Worm (Caenorhabditis elegans): ENCODE data around the gene hpo-9.

The hpo-9 gene

DNA sequence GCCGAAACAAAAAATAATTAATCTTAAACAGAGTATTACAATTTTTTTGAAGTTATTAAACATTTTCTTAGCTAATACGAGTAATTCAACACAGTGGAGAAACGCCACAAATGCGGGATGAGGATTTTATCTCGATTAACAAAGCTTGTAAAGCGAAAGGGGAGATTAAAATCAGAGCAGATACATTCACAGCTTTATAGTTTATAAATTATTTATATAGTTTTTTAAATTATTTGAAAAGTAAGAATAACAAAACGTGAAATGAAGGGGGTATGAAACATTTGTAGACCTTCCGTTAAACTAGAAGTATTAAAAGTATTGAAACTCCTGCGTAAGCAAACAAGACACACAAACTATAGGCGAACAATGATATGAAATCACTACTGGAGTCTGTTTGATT, 18.2 kb upstream of the hpo-9 start, which contains the start of gene C05C8.8:
C05C8.8 (minus strand) TSS at position 101 of the 400 bp plus-strand sequence.
- TF ChIP-seq unc-62 (GFP tag; optimal IDR thresholded peaks at IDR 0.05), result no peak
- TF ChIP-seq F13H6.1 (tag; optimal IDR thresholded peaks at IDR 0.05), result no peak
- TF ChIP-seq ztf-1 (GFP tag; conservative IDR thresholded peaks at IDR 0.05), result no peak
- TF ChIP-seq nhr-12 (tag; optimal IDR thresholded peaks at IDR 0.05), result no peak
- no peak for TF ChIP-seq elt-3 (tag; optimal IDR thresholded peaks at IDR 0.05)
- TF ChIP-seq ZK546.5 (tag; optimal IDR thresholded peaks at IDR 0.05), result no peak
- TF ChIP-seq ztf-4 (tag; optimal IDR thresholded peaks at IDR 0.05), result no peak
- TF ChIP-seq unc-39 (tag; optimal IDR thresholded peaks at IDR 0.05), result no peak
- no peak for TF ChIP-seq lin-39 (tag; optimal IDR thresholded peaks at IDR 0.05)
- TF ChIP-seq nhr-23 (tag; optimal IDR thresholded peaks at IDR 0.05), result no peak
- TF ChIP-seq egl-27 (tag; optimal IDR thresholded peaks at IDR 0.05), result no peak
- no peak for TF ChIP-seq nhr-6 (tag; optimal IDR thresholded peaks at IDR 0.05)
- no peak for TF ChIP-seq sma-3 (GFP tag; optimal IDR thresholded peaks at IDR 0.05)

DNA sequence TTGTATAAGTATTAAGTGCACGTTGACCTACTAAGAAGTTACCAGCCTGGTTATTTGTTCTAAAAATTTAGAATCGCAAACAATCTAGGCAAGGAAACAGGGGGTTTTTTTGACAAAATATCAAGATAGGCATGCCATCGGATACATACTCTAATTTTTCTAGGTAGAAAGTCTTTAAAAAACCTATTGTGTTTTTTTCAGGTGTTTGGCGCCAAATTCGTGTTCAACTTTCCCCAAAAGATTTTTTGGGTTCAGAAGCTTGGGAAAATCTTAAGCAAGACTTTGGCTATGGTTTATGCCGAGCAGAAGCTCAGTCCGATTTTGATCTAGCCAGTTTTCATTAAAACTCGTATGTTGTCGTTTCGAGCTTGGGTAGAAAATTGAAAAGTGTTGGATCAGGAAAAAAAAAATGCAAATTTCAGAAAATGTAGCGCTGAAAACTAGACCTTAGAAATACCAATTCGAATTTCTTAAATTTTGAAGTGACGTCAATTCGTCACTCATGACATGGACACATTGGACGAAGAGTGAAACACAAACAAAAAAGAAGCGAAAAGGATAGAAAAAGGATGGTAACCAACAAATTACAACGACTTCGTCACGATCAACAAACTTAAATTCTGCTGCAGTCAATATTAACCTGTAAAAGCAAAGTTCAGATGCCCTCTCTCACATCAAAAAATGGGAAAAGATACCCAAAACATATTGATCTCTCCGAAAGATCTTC, 11.5 kb upstream of the hpo-9 start:
- no peak for TF ChIP-seq ceh-82 (tag; optimal IDR thresholded peaks at IDR 0.05)
- peak; percentile 25 for TF ChIP-seq sma-9 (GFP tag; optimal IDR thresholded peaks at IDR 0.05)
- TF ChIP-seq sma-9 (tag; optimal IDR thresholded peaks at IDR 0.05), result no peak
- TF ChIP-seq Y55F3AM.14 (GFP tag; optimal IDR thresholded peaks at IDR 0.05), result no peak
- TF ChIP-seq zag-1 (tag; optimal IDR thresholded peaks at IDR 0.05), result no peak
- TF ChIP-seq C34F6.9 (tag; optimal IDR thresholded peaks at IDR 0.05), result no peak
- TF ChIP-seq unc-39 (tag; optimal IDR thresholded peaks at IDR 0.05), result no peak
- TF ChIP-seq nhr-25 (tag; optimal IDR thresholded peaks at IDR 0.05), result peak; percentile 20
- no peak for TF ChIP-seq nhr-11 (tag; optimal IDR thresholded peaks at IDR 0.05)
- no peak for TF ChIP-seq gmeb-1 (tag; optimal IDR thresholded peaks at IDR 0.05)

DNA sequence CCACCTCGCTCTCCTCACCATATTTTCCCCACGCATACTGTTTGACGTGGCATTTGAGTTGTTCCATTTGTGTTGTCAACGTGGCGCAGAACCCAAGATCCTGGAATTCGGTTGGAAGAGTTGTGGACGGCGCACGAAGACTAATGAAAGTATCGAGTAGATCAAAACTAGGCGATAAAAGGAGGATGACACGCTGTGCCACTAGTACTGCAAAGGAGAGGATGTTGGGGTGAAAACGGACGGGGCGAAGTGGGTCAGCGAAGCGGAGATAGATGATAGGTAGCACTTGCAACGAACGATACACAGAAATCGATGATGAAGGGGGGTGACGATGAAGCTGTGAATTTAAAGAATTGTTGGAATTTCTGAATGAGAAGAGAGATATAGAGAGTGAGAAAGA, 10.0 kb upstream of the hpo-9 start, which contains the start of gene C05C8.7:
C05C8.7 (minus strand) TSS at position 100 of the 400 bp plus-strand sequence.
- no peak for TF ChIP-seq lin-13 (GFP tag; optimal IDR thresholded peaks at IDR 0.05)
- no peak for TF ChIP-seq mdl-1 (tag; optimal IDR thresholded peaks at IDR 0.05)
- TF ChIP-seq unc-55 (GFP tag; optimal IDR thresholded peaks at IDR 0.05), result no peak
- no peak for TF ChIP-seq nhr-10 (tag; optimal IDR thresholded peaks at IDR 0.05)
- no peak for TF ChIP-seq mab-5 (tag; optimal IDR thresholded peaks at IDR 0.05)
- no peak for TF ChIP-seq ztf-4 (tag; optimal IDR thresholded peaks at IDR 0.05)
- TF ChIP-seq nhr-77 (tag; optimal IDR thresholded peaks at IDR 0.05), result no peak
- no peak for TF ChIP-seq ama-1 (optimal IDR thresholded peaks at IDR 0.05)
- no peak for TF ChIP-seq skn-1 (tag; optimal IDR thresholded peaks at IDR 0.05)
- TF ChIP-seq nhr-21 (tag; optimal IDR thresholded peaks at IDR 0.05), result no peak
- TF ChIP-seq nhr-25 (tag; optimal IDR thresholded peaks at IDR 0.05), result no peak
- TF ChIP-seq nhr-6 (tag; optimal IDR thresholded peaks at IDR 0.05), result no peak
- no peak for TF ChIP-seq Y55F3AM.14 (GFP tag; optimal IDR thresholded peaks at IDR 0.05)
- no peak for TF ChIP-seq unc-62 (GFP tag; optimal IDR thresholded peaks at IDR 0.05)
- TF ChIP-seq sem-4 (tag; optimal IDR thresholded peaks at IDR 0.05), result no peak
- TF ChIP-seq nhr-12 (tag; optimal IDR thresholded peaks at IDR 0.05), result no peak

DNA sequence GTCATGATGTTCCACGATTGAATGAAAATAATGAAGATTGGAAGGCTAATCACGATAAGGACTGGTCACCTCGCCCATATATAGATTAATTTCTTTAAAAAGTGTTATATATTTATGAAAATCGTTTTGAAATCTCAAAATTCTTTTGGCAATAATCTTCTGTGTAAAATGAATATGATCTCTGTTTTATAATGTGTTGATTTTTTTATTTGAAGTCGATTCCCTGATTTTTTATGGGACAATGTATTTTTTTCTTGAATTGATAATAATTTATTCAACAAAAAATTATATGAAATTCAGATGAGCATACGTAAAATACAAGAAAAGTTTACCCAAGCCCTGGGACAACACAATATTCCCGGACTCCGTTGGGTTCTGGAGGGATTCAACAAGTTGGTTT, 2.5 kb upstream of the hpo-9 start, which contains the start of gene C05C8.1:
C05C8.1 (plus strand) TSS at position 301 of the 400 bp plus-strand sequence.
- TF ChIP-seq ZK546.5 (tag; optimal IDR thresholded peaks at IDR 0.05), result no peak
- TF ChIP-seq nhr-10 (tag; optimal IDR thresholded peaks at IDR 0.05), result no peak
- no peak for TF ChIP-seq fos-1 (tag; optimal IDR thresholded peaks at IDR 0.05)
- no peak for TF ChIP-seq nhr-237 (tag; optimal IDR thresholded peaks at IDR 0.05)
- no peak for TF ChIP-seq F13H6.1 (tag; optimal IDR thresholded peaks at IDR 0.05)
- TF ChIP-seq aly-2 (tag; optimal IDR thresholded peaks at IDR 0.05), result no peak
- no peak for TF ChIP-seq Y55F3AM.14 (GFP tag; optimal IDR thresholded peaks at IDR 0.05)
- no peak for TF ChIP-seq ceh-16 (tag; optimal IDR thresholded peaks at IDR 0.05)
- no peak for TF ChIP-seq C34F6.9 (tag; optimal IDR thresholded peaks at IDR 0.05)
- no peak for TF ChIP-seq skn-1 (tag; optimal IDR thresholded peaks at IDR 0.05)
- no peak for TF ChIP-seq dmd-4 (tag; optimal IDR thresholded peaks at IDR 0.05)
- no peak for TF ChIP-seq lin-11 (tag; optimal IDR thresholded peaks at IDR 0.05)

Data from whole organism, L2 larva.